Worm (Caenorhabditis elegans) whole organism, late embryonic: ENCODE results near the gene mrpl-1.

ENCODE experiments used
- C08G9.2 ChIP-seq: sonication (generic microtip); optimal IDR thresholded peaks from 2 replicates; lab custom pipeline; 2016; ENCODE audit warnings: mild to moderate bottlenecking, missing genetic modification characterization, moderate library complexity, missing compliant biosample characterization
- F13H6.1 ChIP-seq: sonication (generic microtip); optimal IDR thresholded peaks from 2 replicates; lab custom pipeline; 2016; ENCODE audit warnings: missing genetic modification characterization, missing compliant biosample characterization
- ceh-18 ChIP-seq: sonication (generic microtip); optimal IDR thresholded peaks from 2 replicates; lab custom pipeline; 2016; ENCODE audit warnings: missing genetic modification characterization, missing compliant biosample characterization
- ceh-24 ChIP-seq: sonication (generic microtip); optimal IDR thresholded peaks from 2 replicates; lab custom pipeline; 2016; ENCODE audit warnings: mild to moderate bottlenecking, missing genetic modification characterization, missing compliant biosample characterization
- ceh-34 ChIP-seq: sonication (generic microtip); optimal IDR thresholded peaks from 2 replicates; lab custom pipeline; 2016; ENCODE audit warnings: mild to moderate bottlenecking, missing genetic modification characterization, missing compliant biosample characterization
- ceh-9 ChIP-seq: sonication (generic microtip); optimal IDR thresholded peaks from 2 replicates; lab custom pipeline; 2016; ENCODE audit warnings: mild to moderate bottlenecking, missing genetic modification characterization, inconsistent platforms, missing compliant biosample characterization
- nhr-11 ChIP-seq: fragments of 150-350 bp; optimal IDR thresholded peaks from 2 replicates; lab custom pipeline; 2014; ENCODE audit warnings: missing biosample characterization, missing genetic modification characterization
- pax-1 ChIP-seq: fragments of 150-350 bp; optimal IDR thresholded peaks from 2 replicates; lab custom pipeline; 2014; ENCODE audit warnings: missing biosample characterization, missing genetic modification characterization
- pqm-1 ChIP-seq: sonication (generic microtip); optimal IDR thresholded peaks from 2 replicates; lab custom pipeline; 2016; ENCODE audit warnings: missing genetic modification characterization, missing compliant biosample characterization
- rnt-1 ChIP-seq: sonication (generic microtip); optimal IDR thresholded peaks from 2 replicates; lab custom pipeline; 2016; ENCODE audit warnings: missing genetic modification characterization, missing compliant biosample characterization

ce11 chrIV:7674874-7675273, 34.6 kb downstream of the mrpl-1 start, which contains the start of gene itr-1:
- no peak for TF ChIP-seq C08G9.2 (tag; lab: Kevin White, UChicago)
- TF ChIP-seq pqm-1 (tag; lab: Kevin White, UChicago) = no peak
- TF ChIP-seq ceh-34 (tag; lab: Kevin White, UChicago) = no peak
- TF ChIP-seq ceh-24 (tag; lab: Kevin White, UChicago) = no peak
- TF ChIP-seq F13H6.1 (tag; lab: Kevin White, UChicago) = no peak
- TF ChIP-seq nhr-11 = no peak
- no peak for TF ChIP-seq rnt-1 (tag; lab: Kevin White, UChicago)
- TF ChIP-seq pax-1 (tag; lab: Kevin White, UChicago) = no peak
- TF ChIP-seq ceh-9 (tag; lab: Kevin White, UChicago) = no peak
- no peak for TF ChIP-seq ceh-18 (tag; lab: Kevin White, UChicago)
